Fruit fly (Drosophila melanogaster): ENCODE results near the gene CG9396.

The CG9396 gene

dm6 chr3R:9534595-9535217, 36.7 kb downstream of the CG9396 start (continued):
- TF ChIP-seq CG2120 (GFP tag; optimal IDR thresholded peaks at IDR 0.05) = no peak
- no peak for TF ChIP-seq grn (GFP tag; optimal IDR thresholded peaks at IDR 0.05)
- no peak for TF ChIP-seq CG13624 (GFP tag; optimal IDR thresholded peaks at IDR 0.05)
- no peak for TF ChIP-seq BtbVII (GFP tag; optimal IDR thresholded peaks at IDR 0.05)
- peak; percentile 11 for TF ChIP-seq sqz (GFP tag; optimal IDR thresholded peaks at IDR 0.05)
- no peak for TF ChIP-seq Chrac-16 (GFP tag; optimal IDR thresholded peaks at IDR 0.05)
- no peak for TF ChIP-seq C15 (GFP tag; IDR thresholded peaks at IDR 0.05)
- no peak for TF ChIP-seq CG7271 (tag; optimal IDR thresholded peaks at IDR 0.05)
- TF ChIP-seq Usf (GFP tag; optimal IDR thresholded peaks at IDR 0.05) = no peak
- no peak for TF ChIP-seq twi (tag; optimal IDR thresholded peaks at IDR 0.05)
- no peak for TF ChIP-seq CG9876 (GFP tag; optimal IDR thresholded peaks at IDR 0.05)
- no peak for TF ChIP-seq CG4730 (GFP tag; IDR thresholded peaks at IDR 0.05)
- no peak for TF ChIP-seq CG12391 (tag; optimal IDR thresholded peaks at IDR 0.05)
- no peak for TF ChIP-seq CG18764 (GFP tag; optimal IDR thresholded peaks at IDR 0.05)
- peak; percentile 74; the same call in 2 of the 3 replicates for TF ChIP-seq CG6175 (GFP tag; IDR thresholded peaks at IDR 0.05)
- TF ChIP-seq disco-r (GFP tag; optimal IDR thresholded peaks at IDR 0.05) = no peak

DNA sequence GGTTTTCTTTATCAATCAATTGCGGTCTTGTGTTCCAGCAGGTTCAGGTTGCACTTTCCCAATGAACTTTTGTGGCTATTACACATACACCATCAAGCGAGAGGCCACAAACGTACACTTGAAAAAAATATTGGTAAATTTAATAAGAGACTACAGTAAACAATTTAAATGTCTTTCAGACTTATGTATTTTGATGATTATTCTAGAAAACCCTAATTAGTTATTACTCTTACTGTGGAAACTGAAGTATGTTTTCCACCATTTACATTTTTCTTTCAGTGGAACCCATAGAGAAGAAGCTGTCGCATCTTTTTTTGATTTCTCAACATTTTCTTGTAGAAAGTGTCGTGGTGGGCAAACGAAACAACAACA, 37.3 kb downstream of the CG9396 start:
- TF ChIP-seq CG3838 (GFP tag; optimal IDR thresholded peaks at IDR 0.05) (peak; percentile 78), H15 (GFP tag; IDR thresholded peaks at IDR 0.05) (peak; percentile 90), bbx (GFP tag; IDR thresholded peaks at IDR 0.05; ENCODE audit: partially characterized antibody) (no peak), trem (tag; optimal IDR thresholded peaks at IDR 0.05) (peak; percentile 93), CG2129 (GFP tag; IDR thresholded peaks at IDR 0.05; ENCODE audit: partially characterized antibody) (no peak), eyg (GFP tag; optimal IDR thresholded peaks at IDR 0.05) (peak; percentile 91), hbn (GFP tag; IDR thresholded peaks at IDR 0.05; ENCODE audit: partially characterized antibody) (no peak), Hr78 (GFP tag; optimal IDR thresholded peaks at IDR 0.05) (peak in 1 of 2 experiments; percentile 68), Hey (tag; optimal IDR thresholded peaks at IDR 0.05) (no peak), CG3726 (GFP tag; IDR thresholded peaks at IDR 0.05) (peak; percentile 85; the same call in 1 of the 3 replicates), Hr51 (GFP tag; optimal IDR thresholded peaks at IDR 0.05) (peak; percentile 77 to 96), Oli (tag; optimal IDR thresholded peaks at IDR 0.05) (peak; percentile 96), hkb (optimal IDR thresholded peaks at IDR 0.05) (no peak), hkb (GFP tag; IDR thresholded peaks at IDR 0.05) (peak; percentile 93), CoRest (tag; optimal IDR thresholded peaks at IDR 0.05) (peak; percentile 95), CG14441 (GFP tag; IDR thresholded peaks at IDR 0.05) (peak; percentile 91), CG12236 (GFP tag; optimal IDR thresholded peaks at IDR 0.05) (peak; percentile 76), CG4328 (GFP tag; optimal IDR thresholded peaks at IDR 0.05) (peak; percentile 86), Hsf (GFP tag; optimal IDR thresholded peaks at IDR 0.05) (peak; percentile 92), CG17612 (GFP tag; IDR thresholded peaks at IDR 0.05) (peak; percentile 75), CG31441 (GFP tag; IDR thresholded peaks at IDR 0.05) (peak; percentile 98), ash1 (GFP tag; optimal IDR thresholded peaks at IDR 0.05) (no peak), CG2116 (GFP tag; optimal IDR thresholded peaks at IDR 0.05) (peak; percentile 60), ham (GFP tag; IDR thresholded peaks at IDR 0.05) (0 out of 2 replicates have a peak, but pooled peaks have one; percentile 21), peb (GFP tag; IDR thresholded peaks at IDR 0.05) (peak; percentile 82), dysf (GFP tag; IDR thresholded peaks at IDR 0.05) (peak; percentile 91), Usf (GFP tag; optimal IDR thresholded peaks at IDR 0.05) (peak; percentile 52), zf30C (GFP tag; optimal IDR thresholded peaks at IDR 0.05) (peak; percentile 58), insv (GFP tag; optimal IDR thresholded peaks at IDR 0.05) (no peak), Blimp-1 (GFP tag; optimal IDR thresholded peaks at IDR 0.05) (peak; percentile 96), Dip3 (GFP tag; optimal IDR thresholded peaks at IDR 0.05) (peak; percentile 88), CG2120 (GFP tag; optimal IDR thresholded peaks at IDR 0.05) (peak; percentile 89), CG12391 (tag; optimal IDR thresholded peaks at IDR 0.05) (peak; percentile 95), gro (GFP tag; optimal IDR thresholded peaks at IDR 0.05) (peak; percentile 88), CG34376 (GFP tag; optimal IDR thresholded peaks at IDR 0.05) (no peak), Optix (GFP tag; IDR thresholded peaks at IDR 0.05) (peak; percentile 47; the same call in 2 of the 3 replicates)

Data from whole organism, embryonic.